Worm (Caenorhabditis elegans) whole organism, late embryonic: ENCODE data around the gene C29F9.5.
A peak's percentile ranks its signal among the peaks of the same experiment; 100 is the strongest.

Source experiments
- K02D7.2 ChIP-seq: sonication (generic microtip); optimal IDR thresholded peaks from 2 replicates; lab custom pipeline; 2017; ENCODE audit warnings: mild to moderate bottlenecking, missing genetic modification characterization, missing compliant biosample characterization
- K09A11.1 ChIP-seq: sonication (generic microtip); optimal IDR thresholded peaks from 2 replicates; lab custom pipeline; 2017; ENCODE audit warnings: antibody characterized with exemption, mild to moderate bottlenecking, missing genetic modification characterization, missing compliant biosample characterization; ENCODE audit not compliant: insufficient read depth
- Y22D7AL.16 ChIP-seq: sonication (generic microtip); optimal IDR thresholded peaks from 2 replicates; lab custom pipeline; 2016; ENCODE audit warnings: missing genetic modification characterization, missing compliant biosample characterization
- ahr-1 ChIP-seq: sonication (generic microtip); optimal IDR thresholded peaks from 2 replicates; lab custom pipeline; 2016; ENCODE audit warnings: missing genetic modification characterization, missing compliant biosample characterization
- ama-1 ChIP-seq: fragments of 150-350 bp; optimal IDR thresholded peaks from 2 replicates; lab custom pipeline; 2014
- ceh-18 ChIP-seq: sonication (generic microtip); optimal IDR thresholded peaks from 2 replicates; lab custom pipeline; 2016; ENCODE audit warnings: missing genetic modification characterization, missing compliant biosample characterization
- ceh-19 ChIP-seq: fragments of 200-800 bp; sonication (Bioruptor generic); optimal IDR thresholded peaks from 2 replicates; lab custom pipeline; 2018; ENCODE audit warnings: mild to moderate bottlenecking, missing genetic modification characterization, missing compliant biosample characterization
- ceh-2 ChIP-seq: sonication (generic microtip); optimal IDR thresholded peaks from 2 replicates; lab custom pipeline; 2016; ENCODE audit warnings: missing genotype, missing genetic modification characterization, missing compliant biosample characterization
- ceh-30 ChIP-seq: fragments of 150-350 bp; optimal IDR thresholded peaks from 2 replicates; lab custom pipeline; 2014; ENCODE audit warnings: missing biosample characterization, missing genetic modification characterization
- ceh-31 ChIP-seq: sonication (generic microtip); optimal IDR thresholded peaks from 2 replicates; lab custom pipeline; 2016; ENCODE audit warnings: missing genetic modification characterization, missing compliant biosample characterization
- ceh-48 ChIP-seq: sonication (generic microtip); optimal IDR thresholded peaks from 2 replicates; lab custom pipeline; 2016; ENCODE audit warnings: missing genetic modification characterization, inconsistent platforms, missing compliant biosample characterization
- ceh-6 ChIP-seq: fragments of 200-800 bp; sonication (Bioruptor generic); optimal IDR thresholded peaks from 2 replicates; lab custom pipeline; 2018; ENCODE audit warnings: mild to moderate bottlenecking, missing genetic modification characterization, missing compliant biosample characterization
- ceh-9 ChIP-seq: sonication (generic microtip); optimal IDR thresholded peaks from 2 replicates; lab custom pipeline; 2016; ENCODE audit warnings: mild to moderate bottlenecking, missing genetic modification characterization, inconsistent platforms, missing compliant biosample characterization
- che-1 ChIP-seq: sonication (generic microtip); optimal IDR thresholded peaks from 2 replicates; lab custom pipeline; 2016; ENCODE audit warnings: mild to moderate bottlenecking, missing genetic modification characterization, missing compliant biosample characterization
- dmd-4 ChIP-seq: sonication (generic microtip); optimal IDR thresholded peaks from 2 replicates; lab custom pipeline; 2016; ENCODE audit warnings: borderline replicate concordance, missing genetic modification characterization, missing compliant biosample characterization
- dve-1 ChIP-seq: sonication (generic microtip); optimal IDR thresholded peaks from 2 replicates; lab custom pipeline; 2017; ENCODE audit warnings: antibody characterized with exemption, mild to moderate bottlenecking, missing genetic modification characterization, missing compliant biosample characterization
- elt-2 ChIP-seq: sonication (generic microtip); optimal IDR thresholded peaks from 2 replicates; lab custom pipeline; 2016; ENCODE audit warnings: missing genetic modification reagents, missing genetic modification characterization, missing compliant biosample characterization
- ets-4 ChIP-seq: sonication (generic microtip); optimal IDR thresholded peaks from 2 replicates; lab custom pipeline; 2016; ENCODE audit warnings: missing genetic modification characterization, missing compliant biosample characterization
- eyg-1 ChIP-seq: sonication (generic microtip); optimal IDR thresholded peaks from 2 replicates; lab custom pipeline; 2016; ENCODE audit warnings: missing genotype, missing genetic modification characterization, missing compliant biosample characterization
- fax-1 ChIP-seq: sonication (generic microtip); optimal IDR thresholded peaks from 2 replicates; lab custom pipeline; 2016; ENCODE audit warnings: missing genotype, missing genetic modification characterization, missing compliant biosample characterization
- gmeb-2 ChIP-seq: sonication (generic microtip); optimal IDR thresholded peaks from 2 replicates; lab custom pipeline; 2016; ENCODE audit warnings: missing genetic modification characterization, inconsistent platforms, missing compliant biosample characterization
- hlh-15 ChIP-seq: sonication (generic microtip); optimal IDR thresholded peaks from 2 replicates; lab custom pipeline; 2016; ENCODE audit warnings: missing genetic modification characterization, missing compliant biosample characterization
- hlh-30 ChIP-seq: sonication (generic microtip); optimal IDR thresholded peaks from 2 replicates; lab custom pipeline; 2017; ENCODE audit warnings: antibody characterized with exemption, missing genetic modification characterization, missing compliant biosample characterization; ENCODE audit not compliant: insufficient read depth
- lin-11 ChIP-seq: fragments of 200-800 bp; sonication (Bioruptor generic); optimal IDR thresholded peaks from 2 replicates; lab custom pipeline; 2018; ENCODE audit warnings: mild to moderate bottlenecking, missing genetic modification characterization, missing compliant biosample characterization
- madf-2 ChIP-seq: sonication (generic microtip); optimal IDR thresholded peaks from 2 replicates; lab custom pipeline; 2017; ENCODE audit warnings: missing genetic modification characterization, missing compliant biosample characterization
- nfya-1 ChIP-seq: sonication (generic microtip); optimal IDR thresholded peaks from 2 replicates; lab custom pipeline; 2017; ENCODE audit warnings: missing genetic modification characterization, mild to moderate bottlenecking, missing compliant biosample characterization, antibody characterized with exemption, moderate library complexity
- nhr-11 ChIP-seq: fragments of 150-350 bp; optimal IDR thresholded peaks from 2 replicates; lab custom pipeline; 2014; ENCODE audit warnings: missing biosample characterization, missing genetic modification characterization
- npax-4 ChIP-seq: sonication (generic microtip); optimal IDR thresholded peaks from 2 replicates; lab custom pipeline; 2016; ENCODE audit warnings: missing genetic modification characterization, missing compliant biosample characterization
- pat-9 ChIP-seq: fragments of 200-800 bp; sonication (Bioruptor generic); optimal IDR thresholded peaks from 2 replicates; lab custom pipeline; 2018; ENCODE audit warnings: mild to moderate bottlenecking, missing genetic modification characterization, moderate library complexity, missing compliant biosample characterization
- pax-1 ChIP-seq: fragments of 150-350 bp; optimal IDR thresholded peaks from 2 replicates; lab custom pipeline; 2014; ENCODE audit warnings: missing biosample characterization, missing genetic modification characterization
- pha-4 ChIP-seq: fragments of 150-350 bp; optimal IDR thresholded peaks from 2 replicates; lab custom pipeline; 2018; ENCODE audit warnings: missing biosample characterization, missing genetic modification reagents, missing genetic modification characterization
- pros-1 ChIP-seq: fragments of 150-350 bp; optimal IDR thresholded peaks from 2 replicates; lab custom pipeline; 2014; ENCODE audit warnings: missing biosample characterization, missing genetic modification reagents, missing genetic modification characterization
- ref-2 ChIP-seq: sonication (generic microtip); optimal IDR thresholded peaks from 2 replicates; lab custom pipeline; 2016; ENCODE audit warnings: missing genetic modification characterization, missing compliant biosample characterization
- sox-2 ChIP-seq: fragments of 200-800 bp; sonication (Bioruptor generic); IDR thresholded peaks from 2 replicates; pipeline ENCODE4 v1.3.6; 2022; ENCODE audit warnings: missing genetic modification reagents, missing genetic modification characterization, missing compliant biosample characterization
- tbx-2 ChIP-seq: sonication (generic microtip); optimal IDR thresholded peaks from 2 replicates; lab custom pipeline; 2016; ENCODE audit warnings: missing genetic modification characterization, missing compliant biosample characterization
- tbx-7 ChIP-seq: sonication (generic microtip); optimal IDR thresholded peaks from 2 replicates; lab custom pipeline; 2016; ENCODE audit warnings: missing genotype, missing genetic modification characterization, missing compliant biosample characterization
- unc-3 ChIP-seq, 2 experiments: fragments of 200-800 bp in 1 of 2; sonication (Bioruptor generic) in 1 of 2; sonication (generic microtip) in 1 of 2; conservative IDR thresholded peaks in 1 of 2; optimal IDR thresholded peaks in 1 of 2; 2 replicates each; pipeline versions ENCODE4 v1.3.6 to Lab custom; 2016 to 2022; ENCODE audit warnings: missing compliant biosample characterization in 2 of 2, missing genetic modification characterization in 2 of 2, missing genetic modification reagents in 1 of 2
- unc-42 ChIP-seq: sonication (generic microtip); optimal IDR thresholded peaks from 2 replicates; lab custom pipeline; 2016; ENCODE audit warnings: missing genotype, missing genetic modification characterization, missing compliant biosample characterization
- unc-55 ChIP-seq: sonication (generic microtip); optimal IDR thresholded peaks from 2 replicates; lab custom pipeline; 2017; ENCODE audit warnings: missing biosample characterization, missing genetic modification reagents, missing genetic modification characterization
- unc-86 ChIP-seq: sonication (generic microtip); optimal IDR thresholded peaks from 2 replicates; lab custom pipeline; 2016; ENCODE audit warnings: missing genetic modification characterization, missing compliant biosample characterization
- zip-5 ChIP-seq: sonication (generic microtip); optimal IDR thresholded peaks from 2 replicates; lab custom pipeline; 2016; ENCODE audit warnings: missing genetic modification characterization, missing compliant biosample characterization

C29F9.5 gene

DNA sequence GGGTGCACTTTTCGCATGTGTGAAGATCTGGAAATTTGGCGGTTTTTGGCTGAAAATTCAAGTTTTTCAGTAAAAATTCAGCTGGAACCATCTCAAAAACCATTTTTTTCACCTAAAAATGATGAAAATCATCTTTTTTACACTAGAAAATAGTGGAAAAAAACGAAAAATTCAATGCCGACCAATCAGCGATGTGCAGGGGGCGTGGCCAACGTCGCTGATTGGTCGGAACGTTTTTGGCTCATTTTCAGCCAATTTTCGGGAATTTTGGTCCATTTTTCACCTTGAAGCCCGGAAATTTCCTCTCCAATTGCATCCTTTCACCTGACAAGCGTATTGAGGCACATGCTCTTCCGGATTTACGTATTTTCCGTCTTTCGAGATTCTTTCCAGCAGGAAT, 32.9 kb upstream of the C29F9.5 start:
- TF ChIP-seq nfya-1 (peak; percentile 97), unc-86 (tag; lab: Kevin White, UChicago) (no peak)
- TF ChIP-seq, all 69 proteins: peak for 1

DNA sequence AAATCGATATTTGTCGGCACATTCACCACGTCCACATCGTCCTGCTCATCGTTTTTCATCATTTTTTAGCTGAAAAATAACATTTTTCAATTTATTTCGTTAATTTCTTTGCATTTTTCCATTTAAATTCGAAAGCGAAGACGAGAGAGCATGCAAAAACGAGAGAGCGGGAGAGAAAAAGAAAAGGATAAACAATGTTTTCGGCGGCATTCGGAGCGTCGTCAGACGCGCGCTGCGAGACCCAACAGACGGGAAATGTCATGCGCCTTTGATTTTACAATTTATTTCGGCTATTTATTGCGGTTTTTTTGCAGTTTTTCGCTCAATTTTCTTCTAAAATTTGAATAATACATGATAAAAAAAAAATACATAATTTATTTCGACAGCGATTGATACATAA, 31.0 kb upstream of the C29F9.5 start, which contains the start of gene attf-3:
attf-3 (minus strand) TSS at position 69 of the 400 bp plus-strand sequence.
- no peak for TF ChIP-seq unc-3 (GFP tag; conservative IDR thresholded peaks at IDR 0.05; lab: Robert Waterston, UW)
- TF ChIP-seq unc-3 (tag; optimal IDR thresholded peaks at IDR 0.05; lab: Kevin White, UChicago) = no peak
- peak; percentile 59 for TF ChIP-seq unc-42 (tag; lab: Kevin White, UChicago)
- TF ChIP-seq ceh-31 (tag; lab: Kevin White, UChicago) = peak; percentile 4
- no peak for TF ChIP-seq npax-4 (tag; lab: Kevin White, UChicago)
- TF ChIP-seq unc-86 (tag; lab: Kevin White, UChicago) = no peak
- no peak for TF ChIP-seq che-1 (tag; lab: Kevin White, UChicago)
- TF ChIP-seq ahr-1 (tag; lab: Kevin White, UChicago) = no peak
- TF ChIP-seq pha-4 (tag; lab: Kevin White, UChicago) = no peak
- no peak for TF ChIP-seq pros-1 (tag; lab: Kevin White, UChicago)
- TF ChIP-seq gmeb-2 = no peak
- no peak for TF ChIP-seq ref-2 (tag; lab: Kevin White, UChicago)
- TF ChIP-seq hlh-30 (tag; lab: Kevin White, UChicago) = peak; percentile 73
- TF ChIP-seq tbx-7 (tag; lab: Kevin White, UChicago) = no peak
- TF ChIP-seq ceh-19 (GFP tag; lab: Kevin White, UChicago) = no peak
- peak; percentile 45 for TF ChIP-seq unc-55 (GFP tag; lab: Kevin White, UChicago)
- peak; percentile 38 for TF ChIP-seq dve-1 (tag; lab: Kevin White, UChicago)
- TF ChIP-seq Y22D7AL.16 (tag; lab: Kevin White, UChicago) = no peak
- no peak for TF ChIP-seq nhr-11 (tag; lab: Kevin White, UChicago)
- TF ChIP-seq sox-2 (GFP tag; lab: Robert Waterston, UW) = no peak
- no peak for TF ChIP-seq ceh-30 (tag; lab: Kevin White, UChicago)
- TF ChIP-seq hlh-15 (tag; lab: Kevin White, UChicago) = no peak
- TF ChIP-seq K02D7.2 (tag; lab: Kevin White, UChicago) = no peak
- peak; percentile 43 for TF ChIP-seq pax-1 (tag; lab: Kevin White, UChicago)
- TF ChIP-seq ets-4 (tag; lab: Kevin White, UChicago) = no peak
- no peak for TF ChIP-seq fax-1 (tag; lab: Kevin White, UChicago)
- no peak for TF ChIP-seq pat-9 (tag; lab: Kevin White, UChicago)
- no peak for TF ChIP-seq dmd-4 (tag; lab: Kevin White, UChicago)
- no peak for TF ChIP-seq eyg-1 (tag; lab: Kevin White, UChicago)
- no peak for TF ChIP-seq ceh-18 (tag; lab: Kevin White, UChicago)
- TF ChIP-seq elt-2 (tag; lab: Kevin White, UChicago) = no peak
- peak; percentile 47 for TF ChIP-seq nfya-1
- no peak for TF ChIP-seq lin-11 (tag; lab: Kevin White, UChicago)
- TF ChIP-seq zip-5 (tag; lab: Kevin White, UChicago) = no peak
- no peak for TF ChIP-seq ama-1 (lab: Kevin White, UChicago)
- TF ChIP-seq tbx-2 (tag; lab: Kevin White, UChicago) = no peak
- no peak for TF ChIP-seq K09A11.1 (tag; lab: Kevin White, UChicago)
- TF ChIP-seq ceh-6 (GFP tag; lab: Kevin White, UChicago) = no peak
- TF ChIP-seq ceh-48 (tag; lab: Kevin White, UChicago) = no peak
- no peak for TF ChIP-seq ceh-2 (tag; lab: Kevin White, UChicago)
- no peak for TF ChIP-seq madf-2 (tag; lab: Kevin White, UChicago)
- no peak for TF ChIP-seq ceh-9 (tag; lab: Kevin White, UChicago)
- TF ChIP-seq, all 69 proteins: peak for 7
